Fruit fly (Drosophila melanogaster): ENCODE data around the gene CG43392.

Gene CG43392

dm6 chr3L:22006107-22006506 lies 23.5 kb downstream of the CG43392 start:
- TF ChIP-seq CG14655 (GFP tag; optimal IDR thresholded peaks at IDR 0.05) (no peak), Pif1A (GFP tag; optimal IDR thresholded peaks at IDR 0.05) (no peak), CG4496 (GFP tag; IDR thresholded peaks at IDR 0.05) (no peak), CG32121 (GFP tag; IDR thresholded peaks at IDR 0.05) (no peak), EcR (GFP tag; optimal IDR thresholded peaks at IDR 0.05) (no peak), fd96Ca (GFP tag; IDR thresholded peaks at IDR 0.05) (no peak), CG12605 (GFP tag; IDR thresholded peaks at IDR 0.05) (no peak), gl (tag; optimal IDR thresholded peaks at IDR 0.05) (no peak), CG8159 (tag; optimal IDR thresholded peaks at IDR 0.05) (no peak), CG13204 (GFP tag; optimal IDR thresholded peaks at IDR 0.05) (no peak), CG15710 (tag; optimal IDR thresholded peaks at IDR 0.05) (no peak), D1 (tag; optimal IDR thresholded peaks at IDR 0.05) (no peak), CG8301 (tag; optimal IDR thresholded peaks at IDR 0.05) (no peak), Ets98B (GFP tag; IDR thresholded peaks at IDR 0.05) (no peak), rn (GFP tag; IDR thresholded peaks at IDR 0.05) (no peak), CG9948 (tag; optimal IDR thresholded peaks at IDR 0.05) (no peak), CG17806 (tag; optimal IDR thresholded peaks at IDR 0.05) (no peak), CG34367 (tag; optimal IDR thresholded peaks at IDR 0.05) (no peak), Pif1B (GFP tag; optimal IDR thresholded peaks at IDR 0.05) (no peak)

dm6 chr3L:21994000-21994399 lies 35.6 kb downstream of the CG43392 start:
- TF ChIP-seq CG4496 (GFP tag; IDR thresholded peaks at IDR 0.05) (no peak), Pif1A (GFP tag; optimal IDR thresholded peaks at IDR 0.05) (no peak), Pif1B (GFP tag; optimal IDR thresholded peaks at IDR 0.05) (no peak), CG17806 (tag; optimal IDR thresholded peaks at IDR 0.05) (no peak), CG12605 (GFP tag; IDR thresholded peaks at IDR 0.05) (no peak), CG10348 (GFP tag; IDR thresholded peaks at IDR 0.05) (no peak), CG8301 (tag; optimal IDR thresholded peaks at IDR 0.05) (no peak), rn (GFP tag; IDR thresholded peaks at IDR 0.05) (no peak), gl (tag; optimal IDR thresholded peaks at IDR 0.05) (no peak), CG32121 (GFP tag; IDR thresholded peaks at IDR 0.05) (no peak), fd96Ca (GFP tag; IDR thresholded peaks at IDR 0.05) (no peak), CG15710 (tag; optimal IDR thresholded peaks at IDR 0.05) (no peak), D1 (tag; optimal IDR thresholded peaks at IDR 0.05) (no peak), CG8159 (tag; optimal IDR thresholded peaks at IDR 0.05) (no peak)

dm6 chr3L:21984910-21985309 lies 44.7 kb downstream of the CG43392 start, which contains the start of gene Act79B:
Gene Act79B (plus strand): TSS chr3L:21985210.
- no peak for TF ChIP-seq D1 (tag; optimal IDR thresholded peaks at IDR 0.05)
- no peak for TF ChIP-seq CG10348 (GFP tag; IDR thresholded peaks at IDR 0.05)
- no peak for TF ChIP-seq Ets98B (GFP tag; IDR thresholded peaks at IDR 0.05)
- TF ChIP-seq EcR (GFP tag; optimal IDR thresholded peaks at IDR 0.05), result no peak
- no peak for TF ChIP-seq gl (tag; optimal IDR thresholded peaks at IDR 0.05)
- no peak for TF ChIP-seq CG32121 (GFP tag; IDR thresholded peaks at IDR 0.05)

dm6 chr3L:21979789-21980188 lies 49.8 kb downstream of the CG43392 start:
- TF ChIP-seq CG13204 (GFP tag; optimal IDR thresholded peaks at IDR 0.05) (peak; percentile 37), CG17806 (tag; optimal IDR thresholded peaks at IDR 0.05) (no peak)
